Worm (Caenorhabditis elegans): Measurements from ENCODE around the gene T07C4.12.
A peak's percentile ranks its signal among the peaks of the same experiment; 100 is the strongest.

Gene T07C4.12

DNA sequence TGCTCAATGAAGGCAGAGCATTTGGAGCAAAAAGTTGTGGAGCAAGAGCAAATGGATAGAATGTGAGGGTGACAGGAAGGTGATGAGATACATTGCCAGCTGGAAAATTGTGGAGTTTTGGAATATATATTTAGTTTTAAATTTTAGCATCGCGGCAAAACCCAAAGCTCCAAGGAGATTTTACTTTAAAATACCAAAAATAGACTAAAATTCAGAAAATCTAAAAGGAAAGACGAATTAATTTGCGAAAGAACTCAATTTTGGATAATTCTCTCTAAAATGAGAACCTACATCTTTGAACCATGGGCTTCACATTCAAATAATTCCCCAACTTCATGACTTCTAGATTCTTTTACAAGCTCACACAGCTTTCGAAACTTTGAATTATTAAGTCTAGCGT lies at the start of gene T07C4.12:
T07C4.12 (minus strand) TSS at position 101 of the 400 bp plus-strand sequence.
- no peak for TF ChIP-seq elt-3 (tag; optimal IDR thresholded peaks at IDR 0.05)
- no peak for TF ChIP-seq ham-2 (GFP tag; optimal IDR thresholded peaks at IDR 0.05)
- TF ChIP-seq lsy-2 (tag; optimal IDR thresholded peaks at IDR 0.05) = no peak
- TF ChIP-seq unc-120 (tag; optimal IDR thresholded peaks at IDR 0.05; ENCODE audit: poor library complexity, severe bottlenecking) = no peak
- TF ChIP-seq M03D4.4 (tag; optimal IDR thresholded peaks at IDR 0.05) = no peak
- no peak for TF ChIP-seq elt-1 (tag; optimal IDR thresholded peaks at IDR 0.05; ENCODE audit: borderline replicate concordance, insufficient read depth)
- no peak for TF ChIP-seq bed-3 (GFP tag; optimal IDR thresholded peaks at IDR 0.05)
- TF ChIP-seq cnd-1 (tag; optimal IDR thresholded peaks at IDR 0.05) = no peak
- no peak for TF ChIP-seq hlh-1 (tag; optimal IDR thresholded peaks at IDR 0.05)
- TF ChIP-seq mls-2 (tag; optimal IDR thresholded peaks at IDR 0.05) = no peak
- no peak for TF ChIP-seq zip-8 (tag; optimal IDR thresholded peaks at IDR 0.05)
- no peak for TF ChIP-seq ces-1 (GFP tag; optimal IDR thresholded peaks at IDR 0.05)
- TF ChIP-seq sptf-1 (tag; optimal IDR thresholded peaks at IDR 0.05) = no peak
- TF ChIP-seq pha-4 (tag; optimal IDR thresholded peaks at IDR 0.05) = no peak
- no peak for TF ChIP-seq tbx-8 (GFP tag; optimal IDR thresholded peaks at IDR 0.05)
- TF ChIP-seq nhr-2 (tag; optimal IDR thresholded peaks at IDR 0.05) = no peak
- no peak for TF ChIP-seq sem-2 (GFP tag; optimal IDR thresholded peaks at IDR 0.05)

ce11 chrIII:10381473-10381872 lies 49.0 kb upstream of the T07C4.12 start, which contains the start of gene C38H2.2:
Gene C38H2.2 (plus strand): TSS chrIII:10381773.
- TF ChIP-seq mep-1 (tag; optimal IDR thresholded peaks at IDR 0.05) = no peak
- TF ChIP-seq mls-2 (tag; optimal IDR thresholded peaks at IDR 0.05) = no peak
- no peak for TF ChIP-seq elt-3 (tag; optimal IDR thresholded peaks at IDR 0.05)
- TF ChIP-seq bed-3 (GFP tag; optimal IDR thresholded peaks at IDR 0.05) = no peak
- no peak for TF ChIP-seq sptf-1 (tag; optimal IDR thresholded peaks at IDR 0.05)
- no peak for TF ChIP-seq unc-120 (tag; optimal IDR thresholded peaks at IDR 0.05; ENCODE audit: poor library complexity, severe bottlenecking)
- TF ChIP-seq ham-2 (GFP tag; optimal IDR thresholded peaks at IDR 0.05) = no peak
- no peak for TF ChIP-seq flh-1 (GFP tag; optimal IDR thresholded peaks at IDR 0.05)

DNA sequence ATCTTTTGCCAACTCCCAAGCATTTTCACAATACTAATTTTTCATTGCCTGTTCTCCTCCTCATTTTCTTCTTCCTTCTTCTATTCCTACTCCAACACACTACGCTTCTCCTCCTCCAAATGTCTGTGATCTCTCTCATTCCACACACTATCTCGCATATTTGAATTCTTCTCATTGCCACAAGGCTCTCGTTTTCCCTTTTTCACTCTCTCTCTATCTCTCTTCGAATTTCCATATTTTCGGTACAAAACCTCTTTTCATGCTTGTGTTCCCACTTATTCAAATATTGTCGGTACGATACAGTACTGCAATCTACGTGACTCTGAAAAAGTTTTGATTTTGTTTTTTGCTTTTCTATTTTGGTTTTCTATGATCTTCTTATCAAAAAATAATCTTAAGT lies 48.2 kb upstream of the T07C4.12 start:
- no peak for TF ChIP-seq ceh-43 (GFP tag; optimal IDR thresholded peaks at IDR 0.05)
- no peak for TF ChIP-seq tbx-8 (GFP tag; optimal IDR thresholded peaks at IDR 0.05)
- TF ChIP-seq ces-1 (GFP tag; optimal IDR thresholded peaks at IDR 0.05) = peak; percentile 57
- peak; percentile 8 for TF ChIP-seq unc-120 (tag; optimal IDR thresholded peaks at IDR 0.05; ENCODE audit: poor library complexity, severe bottlenecking)
- no peak for TF ChIP-seq unc-39 (tag; optimal IDR thresholded peaks at IDR 0.05)
- TF ChIP-seq ham-2 (GFP tag; optimal IDR thresholded peaks at IDR 0.05) = no peak
- no peak for TF ChIP-seq mep-1 (tag; optimal IDR thresholded peaks at IDR 0.05)
- TF ChIP-seq ceh-39 (tag; optimal IDR thresholded peaks at IDR 0.05) = no peak
- TF ChIP-seq nhr-237 (tag; optimal IDR thresholded peaks at IDR 0.05) = peak; percentile 0
- no peak for TF ChIP-seq nhr-28 (tag; optimal IDR thresholded peaks at IDR 0.05)
- no peak for TF ChIP-seq ceh-83 (GFP tag; optimal IDR thresholded peaks at IDR 0.05)
- TF ChIP-seq snpc-4 (tag; optimal IDR thresholded peaks at IDR 0.05) = no peak
- no peak for TF ChIP-seq pha-4 (tag; optimal IDR thresholded peaks at IDR 0.05)

ce11 chrIII:10379632-10380031 lies 47.2 kb upstream of the T07C4.12 start:
- TF ChIP-seq ham-2 (GFP tag; optimal IDR thresholded peaks at IDR 0.05) (no peak), mls-2 (tag; optimal IDR thresholded peaks at IDR 0.05) (no peak), blmp-1 (tag; optimal IDR thresholded peaks at IDR 0.05) (no peak), nhr-12 (tag; optimal IDR thresholded peaks at IDR 0.05) (no peak), pha-4 (tag; optimal IDR thresholded peaks at IDR 0.05) (no peak)

DNA sequence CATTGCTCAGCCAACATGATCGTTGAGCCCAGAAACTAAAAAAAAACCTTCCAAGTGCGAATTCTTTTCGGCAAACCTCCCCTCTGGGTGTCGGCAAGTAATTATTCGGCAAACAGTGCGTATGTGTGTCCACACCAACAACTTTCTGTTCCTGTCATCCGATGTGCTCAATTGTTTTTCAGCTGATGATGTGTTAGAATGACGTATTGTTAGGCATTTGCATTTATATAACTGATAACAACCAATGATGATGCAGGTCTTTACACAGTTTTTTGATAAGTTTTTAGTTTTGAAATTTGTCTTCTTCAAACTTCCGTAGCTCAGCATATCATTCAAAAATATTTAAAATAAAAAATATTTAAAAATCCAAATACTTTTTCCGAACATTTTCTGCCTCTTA lies 46.4 kb upstream of the T07C4.12 start:
- TF ChIP-seq unc-62 (GFP tag; optimal IDR thresholded peaks at IDR 0.05) (no peak), drap-1 (GFP tag; optimal IDR thresholded peaks at IDR 0.05) (no peak), tbx-8 (GFP tag; optimal IDR thresholded peaks at IDR 0.05) (no peak), mls-2 (tag; optimal IDR thresholded peaks at IDR 0.05) (no peak), ces-1 (GFP tag; optimal IDR thresholded peaks at IDR 0.05) (no peak)

DNA sequence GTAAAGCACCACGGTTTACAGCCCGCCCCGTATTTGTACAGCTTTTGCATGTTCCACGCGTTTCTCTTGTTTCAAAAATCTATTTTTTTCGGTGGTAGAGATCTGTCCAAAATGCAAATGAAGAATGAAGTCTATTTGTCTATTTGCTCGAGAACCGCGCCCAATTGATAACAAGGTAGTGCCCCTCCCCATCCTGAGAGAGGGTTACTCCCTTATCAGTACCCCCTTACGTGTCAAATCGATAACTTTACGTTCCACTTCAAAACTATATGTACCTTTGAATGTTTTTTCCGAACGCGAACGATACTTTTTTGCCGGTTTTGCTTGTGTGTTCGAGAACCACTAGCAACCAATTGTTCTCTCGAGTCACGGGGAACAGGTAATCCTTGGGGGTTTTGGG lies 43.6 kb upstream of the T07C4.12 start:
- TF ChIP-seq pha-4 (tag; optimal IDR thresholded peaks at IDR 0.05) (no peak), sptf-1 (tag; optimal IDR thresholded peaks at IDR 0.05) (no peak), drap-1 (GFP tag; optimal IDR thresholded peaks at IDR 0.05) (no peak), flh-1 (GFP tag; optimal IDR thresholded peaks at IDR 0.05) (no peak), nhr-2 (tag; optimal IDR thresholded peaks at IDR 0.05) (no peak), hlh-1 (tag; optimal IDR thresholded peaks at IDR 0.05) (no peak), ceh-83 (GFP tag; optimal IDR thresholded peaks at IDR 0.05) (no peak), sem-2 (GFP tag; optimal IDR thresholded peaks at IDR 0.05) (no peak)
